Worm (Caenorhabditis elegans) whole organism, mixed stage, embryonic: ENCODE results near the gene alh-8.

Source experiments
- elt-3 ChIP-seq: fragments of 150-350 bp; optimal IDR thresholded peaks from 2 replicates; lab custom pipeline; 2014; ENCODE audit warnings: missing biosample characterization, missing genetic modification characterization
- lin-13 ChIP-seq: fragments of 150-350 bp; optimal IDR thresholded peaks from 2 replicates; lab custom pipeline; 2014; ENCODE audit warnings: missing biosample characterization, missing genetic modification characterization
- lin-32 ChIP-seq: fragments of 200-800 bp; sonication (Bioruptor generic); optimal IDR thresholded peaks from 2 replicates; lab custom pipeline; 2018; ENCODE audit warnings: mild to moderate bottlenecking, missing genetic modification characterization, missing compliant biosample characterization
- lsy-2 ChIP-seq: fragments of 150-350 bp; optimal IDR thresholded peaks from 2 replicates; lab custom pipeline; 2014; ENCODE audit warnings: missing biosample characterization, missing genetic modification characterization
- mep-1 ChIP-seq: fragments of 150-350 bp; optimal IDR thresholded peaks from 2 replicates; lab custom pipeline; 2017; ENCODE audit warnings: missing biosample characterization, missing genetic modification reagents, missing genetic modification characterization, inconsistent platforms
- nhr-237 ChIP-seq: fragments of 150-350 bp; optimal IDR thresholded peaks from 2 replicates; lab custom pipeline; 2014; ENCODE audit warnings: missing biosample characterization, missing genetic modification characterization
- nhr-28 ChIP-seq: fragments of 150-350 bp; optimal IDR thresholded peaks from 2 replicates; lab custom pipeline; 2014; ENCODE audit warnings: missing biosample characterization, missing genetic modification characterization
- nhr-76 ChIP-seq: sonication (generic microtip); optimal IDR thresholded peaks from 2 replicates; lab custom pipeline; 2017; ENCODE audit warnings: missing biosample characterization, missing genetic modification characterization
- pha-4 ChIP-seq: fragments of 150-350 bp; optimal IDR thresholded peaks from 2 replicates; lab custom pipeline; 2018; ENCODE audit warnings: missing biosample characterization, missing genetic modification reagents, missing genetic modification characterization
- snpc-4 ChIP-seq: fragments of 150-350 bp; optimal IDR thresholded peaks from 2 replicates; lab custom pipeline; 2014; ENCODE audit warnings: missing biosample characterization, missing genetic modification characterization
- tbx-8 ChIP-seq: fragments of 200-800 bp; sonication (Bioruptor generic); optimal IDR thresholded peaks from 2 replicates; lab custom pipeline; 2018; ENCODE audit warnings: mild to moderate bottlenecking, missing genetic modification characterization, moderate library complexity, missing compliant biosample characterization
- unc-62 ChIP-seq: fragments of 150-350 bp; optimal IDR thresholded peaks from 2 replicates; lab custom pipeline; 2014; ENCODE audit warnings: missing biosample characterization, missing genetic modification reagents, missing genetic modification characterization
- ztf-11 ChIP-seq: fragments of 150-350 bp; optimal IDR thresholded peaks from 2 replicates; lab custom pipeline; 2014; ENCODE audit warnings: missing biosample characterization, missing genetic modification characterization

DNA sequence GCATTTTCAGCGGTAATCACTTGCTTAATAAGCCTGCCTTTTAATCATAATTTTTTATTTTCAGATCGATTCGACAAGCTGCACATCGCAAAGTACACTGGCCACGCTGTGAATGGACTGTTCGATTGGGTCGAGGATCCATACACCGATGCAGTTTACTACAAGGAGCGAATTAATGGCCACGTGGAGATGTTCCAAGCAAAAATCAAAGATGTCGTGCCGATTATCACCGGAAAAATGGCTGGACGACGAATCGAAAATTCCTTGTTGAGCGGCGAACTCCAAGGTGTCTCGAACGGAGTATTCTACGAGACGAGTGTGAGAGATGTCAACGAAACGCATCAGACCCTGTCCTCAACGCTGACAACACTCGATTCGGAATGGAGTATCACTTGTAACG lies 1.4 kb upstream of the alh-8 start:
- TF ChIP-seq nhr-76 (tag; lab: Kevin White, UChicago) (no peak), tbx-8 (GFP tag; lab: Kevin White, UChicago) (no peak), pha-4 (tag; lab: Kevin White, UChicago) (no peak), snpc-4 (tag; lab: Kevin White, UChicago) (no peak), ztf-11 (no peak), nhr-28 (tag; lab: Kevin White, UChicago) (no peak), lsy-2 (tag; lab: Kevin White, UChicago) (no peak), elt-3 (tag; lab: Kevin White, UChicago) (no peak), unc-62 (GFP tag; lab: Kevin White, UChicago) (no peak), nhr-237 (no peak), lin-32 (no peak), mep-1 (tag; lab: Kevin White, UChicago) (no peak), lin-13 (no peak)
